Worm (Caenorhabditis elegans): Measurements from ENCODE around the gene K12H4.3.

Gene K12H4.3

DNA sequence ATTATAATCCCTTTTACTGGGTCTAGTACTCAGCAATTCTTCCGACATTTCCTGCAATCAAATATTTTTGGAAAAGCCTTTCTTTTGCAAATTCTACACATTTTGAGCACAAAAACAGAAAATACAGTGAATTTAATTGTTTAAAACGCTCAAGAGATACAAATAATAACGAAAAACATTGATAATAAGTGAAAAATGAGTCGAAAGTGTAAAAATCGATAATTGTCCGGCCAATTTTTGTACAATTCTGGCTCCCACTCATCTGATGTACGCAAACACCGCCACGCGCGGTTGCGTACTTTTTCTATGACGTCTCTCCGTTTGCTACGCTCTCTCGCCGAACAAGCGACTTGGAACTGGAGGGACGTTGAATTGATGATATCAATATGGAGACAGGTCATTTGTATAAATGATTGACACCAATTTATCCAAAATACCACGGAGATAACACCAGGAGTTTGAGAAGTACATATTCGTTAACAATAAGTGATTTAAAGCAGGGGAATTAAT, 25.0 kb upstream of the K12H4.3 start, which contains the start of gene lin-36 (continued):
- TF ChIP-seq nhr-25 (tag; optimal IDR thresholded peaks at IDR 0.05; ENCODE audit: borderline replicate concordance, insufficient read depth) (peak; percentile 11), aly-2 (tag; optimal IDR thresholded peaks at IDR 0.05) (no peak), duxl-1 (tag; optimal IDR thresholded peaks at IDR 0.05; ENCODE audit: poor library complexity) (no peak), nhr-10 (tag; optimal IDR thresholded peaks at IDR 0.05) (no peak), ceh-28 (tag; optimal IDR thresholded peaks at IDR 0.05) (peak; percentile 58), Y105C5A.15 (GFP tag; IDR thresholded peaks at IDR 0.05) (no peak), pha-4 (GFP tag; IDR thresholded peaks at IDR 0.05) (no peak), pha-4 (tag; optimal IDR thresholded peaks at IDR 0.05) (peak; percentile 74), fos-1 (tag; optimal IDR thresholded peaks at IDR 0.05) (no peak), cey-2 (tag; optimal IDR thresholded peaks at IDR 0.05; ENCODE audit: borderline replicate concordance, insufficient read depth) (no peak), rbr-2 (tag; optimal IDR thresholded peaks at IDR 0.05) (peak; percentile 57), F44E2.7 (GFP tag; IDR thresholded peaks at IDR 0.05) (no peak), R02D3.7 (tag; optimal IDR thresholded peaks at IDR 0.05) (no peak), lir-3 (tag; optimal IDR thresholded peaks at IDR 0.05) (no peak), lin-15B (tag; optimal IDR thresholded peaks at IDR 0.05) (no peak), hlh-30 (tag; optimal IDR thresholded peaks at IDR 0.05; ENCODE audit: insufficient read depth) (peak; percentile 78), hlh-11 (tag; optimal IDR thresholded peaks at IDR 0.05) (peak; percentile 91), skn-1 (tag; optimal IDR thresholded peaks at IDR 0.05) (no peak), ZK546.5 (tag; optimal IDR thresholded peaks at IDR 0.05) (no peak), madf-9 (GFP tag; conservative IDR thresholded peaks at IDR 0.05) (0 out of 2 replicates have a peak, but pooled peaks have one; percentile 21), nhr-28 (tag; optimal IDR thresholded peaks at IDR 0.05) (peak; percentile 68), nhr-77 (tag; optimal IDR thresholded peaks at IDR 0.05) (peak; percentile 17), lin-13 (GFP tag; optimal IDR thresholded peaks at IDR 0.05) (peak; percentile 84), sdz-12 (GFP tag; optimal IDR thresholded peaks at IDR 0.05) (no peak), mdt-29 (GFP tag; IDR thresholded peaks at IDR 0.05) (0 out of 2 replicates have a peak, but pooled peaks have one; percentile 18), nhr-41 (GFP tag; IDR thresholded peaks at IDR 0.05) (no peak), ceh-44 (GFP tag; IDR thresholded peaks at IDR 0.05) (no peak), mes-2 (tag; optimal IDR thresholded peaks at IDR 0.05; ENCODE audit: poor library complexity, severe bottlenecking) (peak; percentile 91), zip-11 (GFP tag; IDR thresholded peaks at IDR 0.05) (no peak), dmd-6 (GFP tag; IDR thresholded peaks at IDR 0.05) (no peak), dmd-9 (GFP tag; IDR thresholded peaks at IDR 0.05) (no peak), vab-7 (GFP tag; IDR thresholded peaks at IDR 0.05) (0 out of 2 replicates have a peak, but pooled peaks have one; percentile 25), ceh-82 (tag; optimal IDR thresholded peaks at IDR 0.05) (no peak), zfp-2 (tag; optimal IDR thresholded peaks at IDR 0.05) (no peak), ZK337.2 (GFP tag; IDR thresholded peaks at IDR 0.05) (no peak), arid-1 (GFP tag; conservative IDR thresholded peaks at IDR 0.05) (peak; percentile 43; the same call in 1 of the 2 replicates), ceh-20 (GFP tag; IDR thresholded peaks at IDR 0.05) (no peak), unc-39 (tag; optimal IDR thresholded peaks at IDR 0.05) (no peak), Y48G9A.11 (GFP tag; IDR thresholded peaks at IDR 0.05) (no peak), madf-5 (GFP tag; IDR thresholded peaks at IDR 0.05) (no peak), nhr-111 (GFP tag; optimal IDR thresholded peaks at IDR 0.05) (no peak)

- TF ChIP-seq egl-27 (tag; optimal IDR thresholded peaks at IDR 0.05) (no peak), aha-1 (tag) (peak; percentile 46), unc-62 (GFP tag; optimal IDR thresholded peaks at IDR 0.05 in 1 of 2) (peak in 1 of 2 experiments; percentile 95), unc-62 (tag; optimal IDR thresholded peaks at IDR 0.05) (no peak)
Observed at ce11 chrIII:8022077-8022476, 23.8 kb upstream of the K12H4.3 start, which contains the start of gene F44B9.2. F44B9.2 (plus strand) TSS chrIII:8022463.
